Worm (Caenorhabditis elegans) whole organism, L2 larva: Measurements from ENCODE around the gene rpl-9.

ENCODE experiments used
- nhr-23 ChIP-seq: fragments of 150-350 bp; optimal IDR thresholded peaks from 2 replicates; lab custom pipeline; 2014; ENCODE audit warnings: missing biosample characterization, missing genetic modification reagents, missing genetic modification characterization
- snpc-4 ChIP-seq: fragments of 150-350 bp; optimal IDR thresholded peaks from 2 replicates; lab custom pipeline; 2014; ENCODE audit warnings: missing biosample characterization, missing genetic modification characterization

DNA sequence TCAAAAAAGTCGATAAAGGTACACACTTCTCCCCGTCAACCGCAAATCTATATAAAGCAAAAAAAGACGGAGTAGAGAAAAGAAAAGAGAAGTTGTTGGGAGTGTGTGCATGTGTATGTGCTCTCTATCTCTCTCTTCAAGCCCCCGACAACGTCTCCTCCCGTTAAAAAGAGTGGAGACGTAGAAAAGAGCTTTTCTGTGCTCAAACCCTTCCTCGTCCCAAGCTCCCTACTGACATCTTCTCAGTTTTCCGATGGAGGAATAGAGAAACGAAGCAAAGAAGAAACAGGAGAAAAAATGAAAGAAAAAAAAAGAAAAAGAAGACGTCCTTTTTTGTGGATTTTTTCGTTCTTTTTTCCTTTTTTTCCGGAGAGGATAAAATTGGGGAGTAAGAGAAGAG is 8.0 kb upstream of the rpl-9 start:
- TF ChIP-seq snpc-4 (peak; percentile 3), nhr-23 (no peak)
